Worm (Caenorhabditis elegans) whole organism, mixed stage, embryonic: ENCODE data around the gene C55A6.1.

Experiments used
- bed-3 ChIP-seq: fragments of 200-800 bp; sonication (Bioruptor generic); optimal IDR thresholded peaks from 3 replicates; lab custom pipeline; 2018; ENCODE audit warnings: mild to moderate bottlenecking, missing genetic modification characterization, moderate library complexity, missing compliant biosample characterization
- ces-1 ChIP-seq: fragments of 150-350 bp; optimal IDR thresholded peaks from 2 replicates; lab custom pipeline; 2014; ENCODE audit warnings: missing biosample characterization, missing genetic modification reagents, missing genetic modification characterization
- elt-1 ChIP-seq: sonication (generic microtip); optimal IDR thresholded peaks from 2 replicates; lab custom pipeline; 2017; ENCODE audit warnings: missing genetic modification characterization, mild to moderate bottlenecking, missing compliant biosample characterization, antibody characterized with exemption, moderate library complexity, borderline replicate concordance; ENCODE audit not compliant: insufficient read depth
- elt-3 ChIP-seq: fragments of 150-350 bp; optimal IDR thresholded peaks from 2 replicates; lab custom pipeline; 2014; ENCODE audit warnings: missing biosample characterization, missing genetic modification characterization
- lin-13 ChIP-seq: fragments of 150-350 bp; optimal IDR thresholded peaks from 2 replicates; lab custom pipeline; 2014; ENCODE audit warnings: missing biosample characterization, missing genetic modification characterization
- nhr-237 ChIP-seq: fragments of 150-350 bp; optimal IDR thresholded peaks from 2 replicates; lab custom pipeline; 2014; ENCODE audit warnings: missing biosample characterization, missing genetic modification characterization
- nhr-76 ChIP-seq: sonication (generic microtip); optimal IDR thresholded peaks from 2 replicates; lab custom pipeline; 2017; ENCODE audit warnings: missing biosample characterization, missing genetic modification characterization
- pha-4 ChIP-seq: fragments of 150-350 bp; optimal IDR thresholded peaks from 2 replicates; lab custom pipeline; 2018; ENCODE audit warnings: missing biosample characterization, missing genetic modification reagents, missing genetic modification characterization
- snpc-4 ChIP-seq: fragments of 150-350 bp; optimal IDR thresholded peaks from 2 replicates; lab custom pipeline; 2014; ENCODE audit warnings: missing biosample characterization, missing genetic modification characterization
- unc-39 ChIP-seq: fragments of 150-350 bp; optimal IDR thresholded peaks from 2 replicates; lab custom pipeline; 2014; ENCODE audit warnings: missing biosample characterization, missing genetic modification characterization
- unc-62 ChIP-seq: fragments of 150-350 bp; optimal IDR thresholded peaks from 2 replicates; lab custom pipeline; 2014; ENCODE audit warnings: missing biosample characterization, missing genetic modification reagents, missing genetic modification characterization

DNA sequence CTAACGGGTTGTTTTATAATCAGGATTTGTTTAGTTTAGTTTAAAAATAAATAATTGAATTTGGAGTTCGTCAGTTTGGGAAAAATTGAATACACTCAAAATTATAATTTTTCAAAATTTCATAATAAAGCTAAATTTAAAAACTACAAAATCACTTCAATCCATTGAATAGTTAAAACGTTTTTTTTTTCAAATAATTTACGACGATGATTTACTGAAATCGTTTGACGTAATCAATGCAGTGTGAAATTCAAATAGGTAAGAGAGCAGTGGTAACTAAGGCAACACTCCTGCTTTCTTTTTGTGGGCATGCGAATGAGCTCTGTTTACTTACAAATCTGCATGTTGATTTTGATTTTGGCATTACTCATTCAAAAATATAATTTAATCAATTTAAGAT lies 40.5 kb upstream of the C55A6.1 start, which contains the start of gene F38B7.10:
- TF ChIP-seq nhr-76 (no peak), ces-1 (GFP tag; lab: Kevin White, UChicago) (no peak), snpc-4 (tag; lab: Kevin White, UChicago) (no peak), lin-13 (tag; lab: Kevin White, UChicago) (no peak), nhr-237 (no peak), elt-3 (tag; lab: Kevin White, UChicago) (no peak), pha-4 (tag; lab: Kevin White, UChicago) (no peak), elt-1 (no peak), unc-62 (GFP tag; lab: Kevin White, UChicago) (no peak), bed-3 (no peak), unc-39 (no peak)
